Worm (Caenorhabditis elegans): ENCODE results near the gene vha-9.
A peak's percentile ranks its signal among the peaks of the same experiment; 100 is the strongest.

DNA sequence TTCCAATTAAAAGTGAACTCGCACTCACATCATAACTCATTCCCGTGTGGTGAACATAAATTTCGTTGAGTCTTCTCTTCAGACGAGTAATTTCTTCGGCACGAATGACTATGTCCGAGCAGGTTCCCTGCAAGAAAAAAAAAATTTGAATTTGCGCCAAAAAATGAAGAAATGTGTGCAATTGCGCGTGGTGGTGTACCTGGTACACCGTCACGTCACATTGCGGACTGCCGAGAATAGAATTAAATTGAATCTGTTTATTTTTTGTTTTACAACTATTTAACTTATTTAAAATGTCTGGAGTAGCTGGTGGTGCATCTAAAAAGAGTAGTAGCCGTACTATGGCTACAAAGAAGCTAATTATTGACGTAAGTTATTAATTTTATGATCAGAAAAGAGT, 2.6 kb downstream of the vha-9 start, which contains the start of gene mdt-22:
- TF ChIP-seq W03F9.2 (tag; optimal IDR thresholded peaks at IDR 0.05) = peak; percentile 84
- peak; percentile 59 for TF ChIP-seq him-1 (tag; optimal IDR thresholded peaks at IDR 0.05)

Measured in whole organism, L4/young adult.